Worm (Caenorhabditis elegans): ENCODE measurements around the gene irld-67.

DNA sequence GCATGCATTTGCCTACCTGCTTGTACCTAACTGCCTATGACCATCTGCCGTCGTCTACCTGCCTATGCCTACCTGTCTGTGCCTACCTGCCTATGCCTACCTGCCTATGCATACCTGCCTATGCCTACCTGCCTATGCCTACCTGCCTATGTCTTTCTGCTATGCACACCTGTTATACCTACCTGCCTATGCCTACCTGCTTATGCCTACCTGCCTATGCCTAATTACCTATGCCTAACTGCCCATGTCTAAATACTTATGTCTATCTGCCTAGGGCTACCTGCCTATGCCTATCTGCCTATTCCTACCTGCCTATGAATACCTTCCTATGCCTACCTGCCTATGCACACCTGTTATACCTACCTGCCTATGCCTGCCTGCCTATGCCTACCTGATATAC, 32.1 kb upstream of the irld-67 start:
- no peak for TF ChIP-seq R02D3.7 (tag; optimal IDR thresholded peaks at IDR 0.05)
- TF ChIP-seq nhr-77 (tag; optimal IDR thresholded peaks at IDR 0.05) = no peak
- TF ChIP-seq unc-39 (tag; optimal IDR thresholded peaks at IDR 0.05) = no peak
- TF ChIP-seq dve-1 (tag; optimal IDR thresholded peaks at IDR 0.05; ENCODE audit: insufficient read depth) = no peak
- TF ChIP-seq lim-7 (GFP tag; IDR thresholded peaks at IDR 0.05) = no peak
- TF ChIP-seq duxl-1 (tag; optimal IDR thresholded peaks at IDR 0.05; ENCODE audit: poor library complexity) = no peak
- TF ChIP-seq ceh-44 (GFP tag; IDR thresholded peaks at IDR 0.05) = no peak
- TF ChIP-seq unc-130 (GFP tag; optimal IDR thresholded peaks at IDR 0.05) = no peak
